Worm (Caenorhabditis elegans) whole organism, L1 larva: Measurements from ENCODE around the gene idpb-1.

Source experiments
- C04F5.9 ChIP-seq: sonication (generic microtip); optimal IDR thresholded peaks from 2 replicates; lab custom pipeline; 2016; ENCODE audit warnings: missing genetic modification characterization, missing compliant biosample characterization
- C16A3.4 ChIP-seq: fragments of 150-350 bp; optimal IDR thresholded peaks from 2 replicates; lab custom pipeline; 2014; ENCODE audit warnings: missing biosample characterization, missing genetic modification characterization
- aha-1 ChIP-seq: fragments of 150-350 bp; optimal IDR thresholded peaks from 2 replicates; lab custom pipeline; 2014; ENCODE audit warnings: missing biosample characterization, missing genetic modification characterization
- blmp-1 ChIP-seq: fragments of 150-350 bp; optimal IDR thresholded peaks from 2 replicates; lab custom pipeline; 2014; ENCODE audit warnings: missing biosample characterization, missing genetic modification characterization
- ceh-63 ChIP-seq: fragments of 200-800 bp; sonication (Bioruptor generic); optimal IDR thresholded peaks from 2 replicates; lab custom pipeline; 2018; ENCODE audit warnings: mild to moderate bottlenecking, missing genetic modification characterization, missing compliant biosample characterization
- ceh-82 ChIP-seq, 3 experiments: fragments of 150-350 bp in 1 of 3; sonication (generic microtip) in 2 of 3; optimal IDR thresholded peaks; 2 replicates each; lab custom pipeline; 2014 to 2017; ENCODE audit warnings: missing biosample characterization in 3 of 3, missing genetic modification characterization in 3 of 3
- ces-1 ChIP-seq: fragments of 150-350 bp; optimal IDR thresholded peaks from 2 replicates; lab custom pipeline; 2014; ENCODE audit warnings: missing biosample characterization, missing genetic modification reagents, missing genetic modification characterization
- dsc-1 ChIP-seq: sonication (generic microtip); optimal IDR thresholded peaks from 2 replicates; lab custom pipeline; 2016; ENCODE audit warnings: mild to moderate bottlenecking, missing genetic modification characterization, missing compliant biosample characterization
- efl-1 ChIP-seq, 4 experiments: fragments of 150-350 bp; optimal IDR thresholded peaks in 3 of 4; peaks in 1 of 4; 1 replicate in 1 of 4; 2 replicates in 3 of 4; lab custom pipeline; 2014; ENCODE audit warnings: missing biosample characterization in 2 of 4, missing genetic modification characterization in 2 of 4, missing genetic modification reagents in 2 of 4
- elt-2 ChIP-seq: sonication (generic microtip); optimal IDR thresholded peaks from 2 replicates; lab custom pipeline; 2016; ENCODE audit warnings: missing genetic modification characterization, mild to moderate bottlenecking, inconsistent platforms, missing compliant biosample characterization, missing genetic modification reagents
- elt-3 ChIP-seq, 6 experiments: fragments of 150-350 bp in 1 of 6; sonication (generic microtip); optimal IDR thresholded peaks; 2 replicates each; lab custom pipeline; 2017 to 2018; ENCODE audit warnings: missing biosample characterization in 6 of 6, missing genetic modification characterization in 6 of 6, inconsistent platforms in 1 of 6
- fkh-8 ChIP-seq: sonication (generic microtip); optimal IDR thresholded peaks from 2 replicates; lab custom pipeline; 2016; ENCODE audit warnings: mild to moderate bottlenecking, missing genetic modification characterization, missing compliant biosample characterization
- isw-1 ChIP-seq: fragments of 200-800 bp; sonication (Bioruptor generic); IDR thresholded peaks from 2 replicates; pipeline ENCODE4 v1.3.6; 2022; ENCODE audit warnings: missing genetic modification characterization, missing compliant biosample characterization
- jun-1 ChIP-seq: fragments of 150-350 bp; optimal IDR thresholded peaks from 2 replicates; lab custom pipeline; 2014; ENCODE audit warnings: missing biosample characterization, missing genetic modification reagents, missing genetic modification characterization
- lin-35 ChIP-seq, 2 experiments: fragments of 150-350 bp; optimal IDR thresholded peaks; 2 replicates each; lab custom pipeline; 2014; ENCODE audit warnings: missing biosample characterization in 2 of 2, missing genetic modification characterization in 2 of 2, missing genetic modification reagents in 2 of 2
- lin-39 ChIP-seq: fragments of 150-350 bp; optimal IDR thresholded peaks from 2 replicates; lab custom pipeline; 2014; ENCODE audit warnings: missing biosample characterization, missing genetic modification reagents, missing genetic modification characterization
- lir-3 ChIP-seq: sonication (generic microtip); optimal IDR thresholded peaks from 2 replicates; lab custom pipeline; 2016; ENCODE audit warnings: mild to moderate bottlenecking, missing genetic modification characterization, moderate library complexity, missing compliant biosample characterization; ENCODE audit not compliant: poor library complexity
- mdl-1 ChIP-seq, 2 experiments: fragments of 150-350 bp; optimal IDR thresholded peaks; 2 replicates each; lab custom pipeline; 2014 to 2017; ENCODE audit warnings: missing biosample characterization in 2 of 2, missing genetic modification characterization in 2 of 2, inconsistent platforms in 1 of 2
- mep-1 ChIP-seq: fragments of 150-350 bp; optimal IDR thresholded peaks from 2 replicates; lab custom pipeline; 2014; ENCODE audit warnings: missing biosample characterization, missing genetic modification characterization
- nhr-11 ChIP-seq: fragments of 150-350 bp; optimal IDR thresholded peaks from 2 replicates; lab custom pipeline; 2014; ENCODE audit warnings: missing biosample characterization, missing genetic modification characterization
- nhr-12 ChIP-seq: sonication (generic microtip); optimal IDR thresholded peaks from 2 replicates; lab custom pipeline; 2017; ENCODE audit warnings: missing biosample characterization, missing genetic modification characterization
- nhr-19 ChIP-seq: fragments of 200-800 bp; sonication (Bioruptor generic); conservative IDR thresholded peaks from 2 replicates; pipeline ENCODE4 v1.3.6; 2022; ENCODE audit warnings: missing genetic modification characterization, missing compliant biosample characterization
- nhr-20 ChIP-seq: sonication (generic microtip); optimal IDR thresholded peaks from 2 replicates; lab custom pipeline; 2016; ENCODE audit warnings: mild to moderate bottlenecking, missing genetic modification characterization, missing compliant biosample characterization
- nhr-71 ChIP-seq: sonication (generic microtip); optimal IDR thresholded peaks from 2 replicates; lab custom pipeline; 2016; ENCODE audit warnings: mild to moderate bottlenecking, missing genetic modification characterization, moderate library complexity, missing compliant biosample characterization
- nhr-77 ChIP-seq: fragments of 150-350 bp; optimal IDR thresholded peaks from 2 replicates; lab custom pipeline; 2014; ENCODE audit warnings: missing biosample characterization, missing genetic modification characterization
- sox-4 ChIP-seq: sonication (generic microtip); optimal IDR thresholded peaks from 2 replicates; lab custom pipeline; 2016; ENCODE audit warnings: missing genetic modification characterization, missing compliant biosample characterization
- tbx-2 ChIP-seq: sonication (generic microtip); optimal IDR thresholded peaks from 2 replicates; lab custom pipeline; 2016; ENCODE audit warnings: missing genetic modification characterization, missing compliant biosample characterization
- unc-130 ChIP-seq: fragments of 150-350 bp; optimal IDR thresholded peaks from 2 replicates; lab custom pipeline; 2017; ENCODE audit warnings: missing biosample characterization, missing genetic modification characterization, inconsistent platforms
- xbp-1 ChIP-seq: sonication (generic microtip); optimal IDR thresholded peaks from 2 replicates; lab custom pipeline; 2016; ENCODE audit warnings: missing genetic modification characterization, missing compliant biosample characterization
- ztf-11 ChIP-seq, 2 experiments: sonication (generic microtip); optimal IDR thresholded peaks; 2 replicates each; lab custom pipeline; 2016 to 2017; ENCODE audit warnings: missing genetic modification characterization in 2 of 2, missing biosample characterization in 1 of 2, missing compliant biosample characterization in 1 of 2

Gene idpb-1

DNA sequence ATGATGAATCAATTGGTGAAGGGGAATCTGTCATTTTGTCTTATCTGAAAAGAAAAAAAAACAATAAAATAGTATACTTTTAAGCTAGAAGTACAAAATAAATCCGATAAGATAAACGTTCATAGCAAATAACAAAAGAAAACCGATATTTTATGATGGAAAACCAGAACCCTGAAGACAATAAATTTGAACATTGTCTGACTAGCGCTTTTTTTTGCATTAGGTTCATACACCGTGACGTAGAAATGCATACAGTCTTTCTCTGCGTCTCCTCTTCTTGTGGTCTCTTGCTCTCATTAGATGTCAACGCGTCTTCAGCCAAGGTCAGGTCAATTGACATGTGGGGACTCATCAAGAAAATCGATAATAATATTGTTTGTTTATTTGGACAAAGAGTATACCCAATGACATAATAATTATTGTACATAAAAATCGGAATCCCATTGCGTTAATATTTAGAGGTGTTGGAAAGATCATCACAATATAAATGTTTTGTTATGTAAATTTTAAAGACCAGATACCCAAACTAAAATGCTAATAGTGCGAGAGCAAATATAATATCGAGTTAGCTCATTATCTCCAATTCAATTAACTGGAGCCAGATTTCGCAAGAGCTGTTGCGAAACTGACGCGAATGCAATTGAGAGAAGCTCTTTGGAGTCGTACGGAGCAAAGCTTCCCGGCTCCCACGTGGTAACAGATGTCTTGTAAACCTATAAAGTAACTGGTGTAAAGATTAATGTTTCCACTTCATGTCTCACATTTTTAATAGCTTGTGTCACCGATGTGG is 20.5 kb upstream of the idpb-1 start, which contains the start of gene dsh-2 (continued):
- TF ChIP-seq xbp-1: peak; percentile 42
- TF ChIP-seq ceh-63 (GFP tag; lab: Kevin White, UChicago): no peak
- peak; percentile 17 for TF ChIP-seq lir-3 (tag; lab: Kevin White, UChicago)
- no peak for TF ChIP-seq isw-1 (GFP tag; lab: Robert Waterston, UW)
- TF ChIP-seq mdl-1 (tag; optimal IDR thresholded peaks at IDR 0.05; lab: Kevin White, UChicago): peak in 1 of 2 experiments; percentile 62
- no peak for TF ChIP-seq nhr-12 (tag; lab: Kevin White, UChicago)
- peak in 3 of 6 experiments; percentile 36 to 51 (median 41) for TF ChIP-seq elt-3 (tag; optimal IDR thresholded peaks at IDR 0.05; lab: Kevin White, UChicago)
- TF ChIP-seq C16A3.4 (tag; lab: Kevin White, UChicago): peak; percentile 52
- TF ChIP-seq ces-1 (GFP tag; lab: Kevin White, UChicago): no peak
- no peak for TF ChIP-seq aha-1 (tag; lab: Kevin White, UChicago)
- TF ChIP-seq nhr-19: peak; percentile 30
- TF ChIP-seq tbx-2 (tag; lab: Kevin White, UChicago): peak; percentile 43
- TF ChIP-seq nhr-71 (tag; lab: Kevin White, UChicago): peak; percentile 62
- TF ChIP-seq nhr-20: peak; percentile 70
- peak in 1 of 2 experiments; percentile 10 for TF ChIP-seq ztf-11 (tag; optimal IDR thresholded peaks at IDR 0.05; lab: Kevin White, UChicago)
- TF ChIP-seq mep-1 (tag; lab: Kevin White, UChicago): peak; percentile 91
- peak; percentile 46 for TF ChIP-seq unc-130 (tag; lab: Kevin White, UChicago)
- TF ChIP-seq, all 84 proteins: peak for 35

DNA sequence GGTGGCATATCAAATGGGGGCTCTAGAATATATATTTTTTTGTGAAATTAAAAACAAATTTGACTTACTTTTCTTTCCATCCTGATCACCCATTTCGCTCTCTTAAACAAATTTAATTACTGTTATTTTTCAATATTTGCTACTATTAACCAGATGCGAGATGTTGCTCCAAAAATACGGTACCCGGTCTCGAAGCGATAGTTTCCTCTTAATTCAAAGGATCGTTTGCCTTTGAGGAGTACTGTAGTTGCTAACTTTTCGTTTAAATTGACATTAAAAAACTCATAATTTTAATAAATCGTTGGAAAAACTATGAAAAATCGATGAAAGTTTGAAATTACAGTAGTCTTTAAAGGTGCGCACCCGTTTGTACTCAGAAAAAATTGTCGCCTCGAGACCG is 18.4 kb upstream of the idpb-1 start, which contains the start of gene C04G6.4:
Gene C04G6.4 (minus strand): TSS at position 101 of the 400 bp plus-strand sequence.
- no peak for TF ChIP-seq blmp-1
- no peak for TF ChIP-seq jun-1 (tag; lab: Kevin White, UChicago)
- no peak for TF ChIP-seq nhr-12 (tag; lab: Kevin White, UChicago)

DNA sequence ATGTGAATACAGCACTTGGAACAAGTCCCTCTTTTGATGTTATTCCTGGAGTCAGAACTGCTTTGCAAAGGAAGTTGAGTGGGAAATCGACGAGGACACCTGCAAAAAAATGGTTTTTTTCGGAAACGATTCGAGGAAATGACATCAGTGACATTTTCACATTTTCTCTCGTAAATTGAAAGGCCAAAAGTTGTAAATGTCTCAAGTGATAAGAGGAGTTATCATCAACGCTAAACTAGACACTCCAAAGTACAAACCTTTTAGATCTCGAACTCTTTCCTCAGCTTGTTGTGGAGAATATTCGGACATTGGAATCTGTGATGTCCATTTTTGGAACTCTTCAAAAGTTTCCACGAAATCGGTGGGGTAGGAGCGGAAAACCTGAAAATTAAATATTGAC is 17.6 kb upstream of the idpb-1 start:
- TF ChIP-seq ceh-82 (tag; optimal IDR thresholded peaks at IDR 0.05; lab: Kevin White, UChicago): no peak
- TF ChIP-seq efl-1 (optimal IDR thresholded peaks at IDR 0.05; lab: Kevin White, UChicago): no peak
- TF ChIP-seq efl-1 (GFP tag; optimal IDR thresholded peaks at IDR 0.05 in 1 of 2; lab: Kevin White, UChicago): peak in 1 of 2 experiments; percentile 24
- TF ChIP-seq fkh-8 (tag; lab: Kevin White, UChicago): no peak
- TF ChIP-seq elt-2 (tag; lab: Kevin White, UChicago): peak; percentile 52

DNA sequence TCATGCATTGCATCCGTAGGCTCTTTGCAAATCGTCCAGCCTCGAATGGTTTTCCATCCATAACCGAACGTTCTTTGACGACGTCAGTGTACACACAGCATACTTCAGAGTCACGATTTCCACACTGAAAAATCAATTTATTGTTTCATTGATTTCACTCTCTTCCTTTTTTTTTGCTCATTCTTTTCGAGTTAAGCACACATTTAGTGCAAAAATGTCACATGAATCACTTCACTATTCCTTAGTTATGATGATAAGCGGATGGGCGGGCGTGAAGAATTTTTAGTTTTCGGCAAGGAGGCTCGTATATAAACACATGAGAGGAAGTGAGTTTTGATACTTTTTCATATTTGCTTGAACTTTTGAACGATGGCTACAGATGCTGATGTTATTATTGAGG is 16.3 kb upstream of the idpb-1 start, which contains the start of gene txt-9:
Gene txt-9 (plus strand): TSS at position 336 of the 400 bp plus-strand sequence.
- peak in 1 of 2 experiments; percentile 13 for TF ChIP-seq lin-35 (GFP tag; optimal IDR thresholded peaks at IDR 0.05; lab: Kevin White, UChicago)
- no peak for TF ChIP-seq dsc-1 (tag; lab: Kevin White, UChicago)
- TF ChIP-seq tbx-2 (tag; lab: Kevin White, UChicago): no peak
- TF ChIP-seq nhr-11 (tag; lab: Kevin White, UChicago): no peak
- TF ChIP-seq elt-2 (tag; lab: Kevin White, UChicago): peak; percentile 62
- no peak for TF ChIP-seq nhr-71 (tag; lab: Kevin White, UChicago)
- no peak for TF ChIP-seq nhr-19
- TF ChIP-seq C16A3.4 (tag; lab: Kevin White, UChicago): no peak

DNA sequence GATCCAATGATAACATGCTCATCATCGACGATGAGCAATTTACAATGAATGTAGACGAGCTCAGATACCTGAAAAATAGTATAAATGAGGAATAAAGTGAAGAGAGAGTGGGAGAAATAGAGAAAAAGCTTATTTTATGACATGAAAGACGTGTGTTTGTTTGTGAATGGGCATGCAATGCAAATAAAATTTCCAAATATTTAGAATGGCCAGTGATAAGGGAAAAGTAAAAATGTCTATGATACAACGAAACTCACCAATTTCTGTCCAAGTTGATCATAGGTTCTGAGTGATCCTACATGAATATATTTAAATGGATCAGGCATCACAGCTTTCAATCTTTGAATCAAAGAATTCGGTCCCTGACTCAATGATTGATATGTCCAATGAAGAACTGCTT is 15.6 kb upstream of the idpb-1 start:
- no peak for TF ChIP-seq sox-4 (tag; lab: Kevin White, UChicago)
- TF ChIP-seq C04F5.9: no peak
- TF ChIP-seq elt-2 (tag; lab: Kevin White, UChicago): peak; percentile 91
- no peak for TF ChIP-seq unc-130 (tag; lab: Kevin White, UChicago)
- TF ChIP-seq ceh-63 (GFP tag; lab: Kevin White, UChicago): no peak
- TF ChIP-seq nhr-77: no peak
- TF ChIP-seq lin-39: no peak
- TF ChIP-seq isw-1 (GFP tag; lab: Robert Waterston, UW): no peak
